Worm (Caenorhabditis elegans): ENCODE results near the gene dagl-2.

DNA sequence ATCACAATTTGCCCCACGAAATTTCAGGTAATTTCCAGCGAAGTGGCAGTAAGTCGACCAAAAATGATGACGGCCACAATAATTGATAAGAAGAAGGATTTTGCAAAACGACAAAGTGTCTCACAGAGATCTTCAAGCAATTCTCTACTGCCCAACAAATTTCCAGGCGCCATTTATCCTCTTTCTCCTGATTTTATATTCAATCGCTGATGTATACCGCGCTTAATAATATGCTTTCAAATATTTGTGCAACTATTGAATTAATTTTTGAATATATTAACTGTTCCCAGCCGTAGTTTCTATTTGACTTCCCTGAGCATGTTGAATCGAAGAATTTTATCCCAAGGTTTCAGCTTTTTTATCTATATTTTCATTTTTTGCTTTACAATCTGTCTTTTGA is 12.1 kb downstream of the dagl-2 start, which contains the start of gene tpst-2:
- TF ChIP-seq W03F9.2 (tag; optimal IDR thresholded peaks at IDR 0.05) (no peak), him-1 (tag; optimal IDR thresholded peaks at IDR 0.05) (no peak), dao-5 (tag; optimal IDR thresholded peaks at IDR 0.05) (no peak)

All from whole organism, L4/young adult.